Fruit fly (Drosophila melanogaster) S2 (cell line): ENCODE results near the gene Gcat.

ENCODE experiments used
- CG8478 ChIP-seq: fragments of >200 bp; optimal IDR thresholded peaks from 2 replicates; lab custom pipeline; 2018
- CTCF ChIP-seq, 2 experiments: fragments of >200 bp; optimal IDR thresholded peaks; 2 replicates each; lab custom pipeline; 2018

Gene Gcat

dm6 chr3L:11766563-11766962 is 34.1 kb downstream of the Gcat start:
- TF ChIP-seq CG8478 (lab: Kevin White, UChicago) (no peak), CTCF (optimal IDR thresholded peaks at IDR 0.05; lab: Kevin White, UChicago) (no peak)

DNA sequence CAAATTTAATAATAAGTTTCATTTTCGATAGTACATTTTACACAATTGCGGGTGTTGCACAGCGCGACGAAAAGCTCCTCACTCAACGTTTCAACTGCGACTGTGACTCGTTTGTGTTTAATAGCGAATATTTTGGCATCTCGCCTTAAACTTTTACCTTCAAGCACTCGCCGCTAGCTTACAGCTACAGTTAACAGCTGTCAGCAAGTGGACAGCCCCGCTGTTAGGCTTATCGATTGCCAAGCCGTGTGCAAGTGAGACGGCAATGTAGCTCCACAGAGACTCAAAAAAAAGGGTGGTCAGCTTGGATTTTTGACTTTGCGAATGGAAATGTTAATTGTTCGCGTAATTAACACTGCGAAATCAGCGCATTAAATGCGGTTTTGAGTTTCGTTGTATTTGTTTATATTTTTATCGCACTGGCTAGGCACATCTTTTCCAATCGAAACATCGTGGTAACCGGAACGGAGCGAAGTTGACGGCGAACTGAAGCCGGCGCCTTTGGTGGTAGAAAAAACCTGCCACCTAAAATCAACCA is 34.9 kb downstream of the Gcat start, which contains the start of gene loaf:
Gene loaf, minus strand, starts transcription at position 488 of the 538 bp plus-strand sequence.
- TF ChIP-seq CTCF (optimal IDR thresholded peaks at IDR 0.05; lab: Kevin White, UChicago) (no peak), CG8478 (lab: Kevin White, UChicago) (no peak)

DNA sequence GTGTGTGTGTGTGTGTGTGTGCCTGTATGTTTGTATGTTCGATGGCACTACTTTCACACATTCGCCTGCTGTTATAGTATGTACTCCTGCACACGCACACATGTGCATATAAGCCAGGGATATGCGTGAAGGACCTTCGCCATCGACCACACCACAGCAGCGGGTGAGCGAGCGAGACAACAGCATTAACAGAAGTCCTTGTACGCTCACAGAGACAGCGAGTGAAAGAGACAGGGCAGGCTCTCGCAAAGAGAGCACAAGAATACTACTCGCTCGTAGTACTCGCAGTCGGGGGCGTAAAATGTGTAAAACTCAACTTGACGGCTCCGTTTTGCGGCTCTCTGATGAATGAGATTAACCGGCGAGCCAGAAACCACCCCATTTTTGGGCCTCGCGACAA is 35.7 kb downstream of the Gcat start:
- TF ChIP-seq CTCF (optimal IDR thresholded peaks at IDR 0.05; lab: Kevin White, UChicago) (no peak), CG8478 (lab: Kevin White, UChicago) (no peak)

dm6 chr3L:11751005-11751404 is 49.7 kb downstream of the Gcat start, which contains the start of gene Gr68a:
Gene Gr68a, plus strand, starts transcription at chr3L:11751305.
- TF ChIP-seq CG8478 (lab: Kevin White, UChicago): no peak
- TF ChIP-seq CTCF (optimal IDR thresholded peaks at IDR 0.05; lab: Kevin White, UChicago): no peak
